Worm (Caenorhabditis elegans): ENCODE measurements around the gene T09B9.1.

The T09B9.1 gene

ce11 chrX:9785865-9786264, 28.8 kb downstream of the T09B9.1 start:
- TF ChIP-seq F37D6.2 (tag; optimal IDR thresholded peaks at IDR 0.05) = no peak
- TF ChIP-seq aha-1 (tag) = peak; percentile 22
- peak; percentile 1 for TF ChIP-seq hlh-11 (tag; optimal IDR thresholded peaks at IDR 0.05)
- TF ChIP-seq F49E8.2 (tag; optimal IDR thresholded peaks at IDR 0.05; ENCODE audit: borderline replicate concordance) = no peak
- TF ChIP-seq set-16 (GFP tag; IDR thresholded peaks at IDR 0.05) = no peak
- no peak for TF ChIP-seq mxl-3 (GFP tag; optimal IDR thresholded peaks at IDR 0.05)
- no peak for TF ChIP-seq T20F7.1 (GFP tag; optimal IDR thresholded peaks at IDR 0.05)
- no peak for TF ChIP-seq daf-8 (GFP tag; IDR thresholded peaks at IDR 0.05)
- TF ChIP-seq mdl-1 (tag; optimal IDR thresholded peaks at IDR 0.05) = no peak
- peak; percentile 20 for TF ChIP-seq mes-2 (tag; optimal IDR thresholded peaks at IDR 0.05; ENCODE audit: poor library complexity, severe bottlenecking)
- peak; percentile 52 for TF ChIP-seq nhr-6 (tag; optimal IDR thresholded peaks at IDR 0.05)
- TF ChIP-seq lin-15B (tag; optimal IDR thresholded peaks at IDR 0.05) = no peak
- no peak for TF ChIP-seq T26A8.4 (GFP tag; IDR thresholded peaks at IDR 0.05)
- TF ChIP-seq lin-39 (tag; optimal IDR thresholded peaks at IDR 0.05) = no peak
- no peak for TF ChIP-seq zip-11 (GFP tag; IDR thresholded peaks at IDR 0.05)
- TF ChIP-seq nhr-77 (tag; optimal IDR thresholded peaks at IDR 0.05) = no peak
- no peak for TF ChIP-seq ceh-28 (tag; optimal IDR thresholded peaks at IDR 0.05)

DNA sequence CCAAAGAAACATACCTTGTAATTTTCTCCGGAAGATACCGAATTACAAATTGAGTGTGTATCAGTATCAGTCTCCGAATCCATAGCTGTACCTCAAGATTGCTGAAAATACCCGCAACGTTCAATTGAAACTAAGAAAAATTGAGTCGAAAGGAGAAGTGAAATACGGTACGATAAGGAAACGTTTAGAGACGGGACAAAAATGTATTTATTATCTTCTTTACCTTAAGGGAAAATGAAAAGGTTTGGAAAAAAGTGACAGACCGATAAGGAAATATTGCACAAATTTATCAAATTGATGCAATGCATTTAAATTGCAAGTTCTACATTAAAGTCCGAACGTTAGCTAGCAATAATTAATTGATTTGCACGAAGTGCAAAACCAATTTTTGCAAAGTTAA, 32.0 kb downstream of the T09B9.1 start, which contains the start of gene F36G3.1:
TSS of gene F36G3.1 (minus strand) at position 101 of the 400 bp plus-strand sequence.
- TF ChIP-seq lim-7 (GFP tag; IDR thresholded peaks at IDR 0.05) = no peak
- TF ChIP-seq ceh-44 (GFP tag; IDR thresholded peaks at IDR 0.05) = no peak
- TF ChIP-seq dmd-6 (GFP tag; IDR thresholded peaks at IDR 0.05) = no peak
- no peak for TF ChIP-seq dve-1 (tag; optimal IDR thresholded peaks at IDR 0.05; ENCODE audit: insufficient read depth)

- no peak for TF ChIP-seq nhr-25 (tag; optimal IDR thresholded peaks at IDR 0.05; ENCODE audit: borderline replicate concordance, insufficient read depth)
- no peak for TF ChIP-seq daf-19 (GFP tag; conservative IDR thresholded peaks at IDR 0.05)
- no peak for TF ChIP-seq dpl-1 (GFP tag; optimal IDR thresholded peaks at IDR 0.05)
These were observed 37.1 kb downstream of the T09B9.1 start, which contains the start of gene F36G3.2 for ce11 chrX:9794173-9794572. Gene F36G3.2 (minus strand): TSS chrX:9794273.

- TF ChIP-seq pqm-1 (tag; optimal IDR thresholded peaks at IDR 0.05) = peak; percentile 60
- no peak for TF ChIP-seq spr-3 (GFP tag; optimal IDR thresholded peaks at IDR 0.05)
These were observed 38.5 kb downstream of the T09B9.1 start for ce11 chrX:9795579-9795978.

DNA sequence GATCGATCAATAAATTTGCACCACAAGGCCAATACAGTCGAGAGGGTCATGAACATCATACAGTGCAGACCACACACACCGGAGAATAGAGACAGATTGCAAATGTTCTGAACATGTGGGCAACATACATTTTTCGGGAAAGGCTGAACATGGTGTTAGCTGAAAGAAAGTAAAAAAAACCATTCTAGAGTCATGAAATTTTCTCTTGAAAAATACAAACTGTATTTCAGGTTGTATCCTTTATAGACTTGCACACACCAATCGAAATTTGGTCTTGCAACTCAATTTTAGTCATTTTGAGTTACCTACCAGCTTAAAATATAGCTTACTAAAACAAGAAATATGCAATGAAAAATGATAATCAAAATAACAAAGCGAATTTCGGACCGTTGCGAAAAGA, 39.0 kb downstream of the T09B9.1 start:
- no peak for TF ChIP-seq mep-1 (tag; optimal IDR thresholded peaks at IDR 0.05)
- no peak for TF ChIP-seq unc-130 (GFP tag; optimal IDR thresholded peaks at IDR 0.05)
- TF ChIP-seq unc-62 (GFP tag; optimal IDR thresholded peaks at IDR 0.05 in 1 of 2) = peak in 1 of 2 experiments; percentile 93
- no peak for TF ChIP-seq unc-62 (tag; optimal IDR thresholded peaks at IDR 0.05)

DNA sequence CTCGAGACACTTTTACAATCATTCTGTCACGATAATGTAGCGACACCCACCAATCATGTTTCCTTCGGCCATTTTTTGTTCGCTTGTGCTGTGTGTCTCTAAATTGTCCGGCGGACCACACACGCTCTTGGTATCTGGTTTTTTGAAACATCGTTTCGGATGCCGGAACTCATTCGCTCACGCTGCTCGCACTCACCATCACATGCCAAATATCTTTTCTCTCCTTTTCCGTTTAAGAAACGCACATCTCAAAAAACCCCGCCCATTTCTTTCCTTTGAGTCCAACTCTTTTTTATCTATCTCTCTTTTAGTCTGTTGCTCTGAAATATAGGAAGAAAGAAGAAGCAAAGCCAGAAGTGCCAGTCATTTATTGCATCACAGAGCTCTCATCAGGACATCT, 41.5 kb downstream of the T09B9.1 start, which contains the start of gene F36G3.3:
TSS of gene F36G3.3 (plus strand) at position 306 of the 400 bp plus-strand sequence.
- TF ChIP-seq lsy-2 (tag; optimal IDR thresholded peaks at IDR 0.05) = peak in 1 of 2 experiments; percentile 19
- TF ChIP-seq fkh-10 (GFP tag; optimal IDR thresholded peaks at IDR 0.05) = peak; percentile 54
- TF ChIP-seq ctbp-1 (GFP tag; IDR thresholded peaks at IDR 0.05) = peak; percentile 48; the same call in 1 of the 2 replicates
- peak in 1 of 2 experiments; percentile 20 for TF ChIP-seq mdl-1 (tag; optimal IDR thresholded peaks at IDR 0.05)
- no peak for TF ChIP-seq php-3 (GFP tag; IDR thresholded peaks at IDR 0.05)
